Worm (Caenorhabditis elegans) whole organism, late embryonic: ENCODE data around the gene dct-15.
"Not testable (repeated sequence)": the region's sequence is repeated elsewhere in the genome, so short reads cannot be mapped to it uniquely, and the experiment has no call there.

Source experiments
- K02D7.2 ChIP-seq: sonication (generic microtip); optimal IDR thresholded peaks from 2 replicates; lab custom pipeline; 2017; ENCODE audit warnings: mild to moderate bottlenecking, missing genetic modification characterization, missing compliant biosample characterization
- K09A11.1 ChIP-seq: sonication (generic microtip); optimal IDR thresholded peaks from 2 replicates; lab custom pipeline; 2017; ENCODE audit warnings: antibody characterized with exemption, mild to moderate bottlenecking, missing genetic modification characterization, missing compliant biosample characterization; ENCODE audit not compliant: insufficient read depth
- Y22D7AL.16 ChIP-seq: sonication (generic microtip); optimal IDR thresholded peaks from 2 replicates; lab custom pipeline; 2016; ENCODE audit warnings: missing genetic modification characterization, missing compliant biosample characterization
- ahr-1 ChIP-seq: sonication (generic microtip); optimal IDR thresholded peaks from 2 replicates; lab custom pipeline; 2016; ENCODE audit warnings: missing genetic modification characterization, missing compliant biosample characterization
- ama-1 ChIP-seq: fragments of 150-350 bp; optimal IDR thresholded peaks from 2 replicates; lab custom pipeline; 2014
- ceh-14 ChIP-seq: sonication (generic microtip); optimal IDR thresholded peaks from 2 replicates; lab custom pipeline; 2016; ENCODE audit warnings: missing genotype, missing genetic modification characterization, missing compliant biosample characterization
- ceh-19 ChIP-seq: fragments of 200-800 bp; sonication (Bioruptor generic); optimal IDR thresholded peaks from 2 replicates; lab custom pipeline; 2018; ENCODE audit warnings: mild to moderate bottlenecking, missing genetic modification characterization, missing compliant biosample characterization
- ceh-2 ChIP-seq: sonication (generic microtip); optimal IDR thresholded peaks from 2 replicates; lab custom pipeline; 2016; ENCODE audit warnings: missing genotype, missing genetic modification characterization, missing compliant biosample characterization
- ceh-22 ChIP-seq: sonication (generic microtip); optimal IDR thresholded peaks from 2 replicates; lab custom pipeline; 2017; ENCODE audit warnings: missing biosample characterization, missing genetic modification characterization
- ceh-24 ChIP-seq: sonication (generic microtip); optimal IDR thresholded peaks from 2 replicates; lab custom pipeline; 2016; ENCODE audit warnings: mild to moderate bottlenecking, missing genetic modification characterization, missing compliant biosample characterization
- ceh-31 ChIP-seq: sonication (generic microtip); optimal IDR thresholded peaks from 2 replicates; lab custom pipeline; 2016; ENCODE audit warnings: missing genetic modification characterization, missing compliant biosample characterization
- ceh-45 ChIP-seq: fragments of 200-800 bp; sonication (Bioruptor generic); IDR thresholded peaks from 2 replicates; pipeline ENCODE4 v1.3.6; 2022; ENCODE audit warnings: missing genetic modification reagents, missing genetic modification characterization, missing compliant biosample characterization
- che-1 ChIP-seq: sonication (generic microtip); optimal IDR thresholded peaks from 2 replicates; lab custom pipeline; 2016; ENCODE audit warnings: mild to moderate bottlenecking, missing genetic modification characterization, missing compliant biosample characterization
- dmd-4 ChIP-seq: sonication (generic microtip); optimal IDR thresholded peaks from 2 replicates; lab custom pipeline; 2016; ENCODE audit warnings: borderline replicate concordance, missing genetic modification characterization, missing compliant biosample characterization
- dve-1 ChIP-seq: sonication (generic microtip); optimal IDR thresholded peaks from 2 replicates; lab custom pipeline; 2017; ENCODE audit warnings: antibody characterized with exemption, mild to moderate bottlenecking, missing genetic modification characterization, missing compliant biosample characterization
- elt-2 ChIP-seq: sonication (generic microtip); optimal IDR thresholded peaks from 2 replicates; lab custom pipeline; 2016; ENCODE audit warnings: missing genetic modification reagents, missing genetic modification characterization, missing compliant biosample characterization
- fkh-10 ChIP-seq: fragments of 150-350 bp; optimal IDR thresholded peaks from 2 replicates; lab custom pipeline; 2014; ENCODE audit warnings: missing biosample characterization, missing genetic modification reagents, missing genetic modification characterization
- hlh-6 ChIP-seq: sonication (generic microtip); optimal IDR thresholded peaks from 2 replicates; lab custom pipeline; 2016; ENCODE audit warnings: missing genotype, missing genetic modification characterization, missing compliant biosample characterization
- nfya-1 ChIP-seq: sonication (generic microtip); optimal IDR thresholded peaks from 2 replicates; lab custom pipeline; 2017; ENCODE audit warnings: missing genetic modification characterization, mild to moderate bottlenecking, missing compliant biosample characterization, antibody characterized with exemption, moderate library complexity
- nhr-11 ChIP-seq: fragments of 150-350 bp; optimal IDR thresholded peaks from 2 replicates; lab custom pipeline; 2014; ENCODE audit warnings: missing biosample characterization, missing genetic modification characterization
- npax-4 ChIP-seq: sonication (generic microtip); optimal IDR thresholded peaks from 2 replicates; lab custom pipeline; 2016; ENCODE audit warnings: missing genetic modification characterization, missing compliant biosample characterization
- pag-3 ChIP-seq: sonication (generic microtip); optimal IDR thresholded peaks from 2 replicates; lab custom pipeline; 2016; ENCODE audit warnings: missing compliant biosample characterization, missing genetic modification characterization, borderline replicate concordance
- pax-1 ChIP-seq: fragments of 150-350 bp; optimal IDR thresholded peaks from 2 replicates; lab custom pipeline; 2014; ENCODE audit warnings: missing biosample characterization, missing genetic modification characterization
- pha-2 ChIP-seq: sonication (generic microtip); optimal IDR thresholded peaks from 2 replicates; lab custom pipeline; 2017; ENCODE audit warnings: mild to moderate bottlenecking, missing genetic modification characterization, missing compliant biosample characterization
- pros-1 ChIP-seq: fragments of 150-350 bp; optimal IDR thresholded peaks from 2 replicates; lab custom pipeline; 2014; ENCODE audit warnings: missing biosample characterization, missing genetic modification reagents, missing genetic modification characterization
- rnt-1 ChIP-seq: sonication (generic microtip); optimal IDR thresholded peaks from 2 replicates; lab custom pipeline; 2016; ENCODE audit warnings: missing genetic modification characterization, missing compliant biosample characterization
- sox-4 ChIP-seq: sonication (generic microtip); optimal IDR thresholded peaks from 2 replicates; lab custom pipeline; 2017; ENCODE audit warnings: mild to moderate bottlenecking, missing genetic modification characterization, inconsistent platforms, missing compliant biosample characterization
- tbx-2 ChIP-seq: sonication (generic microtip); optimal IDR thresholded peaks from 2 replicates; lab custom pipeline; 2016; ENCODE audit warnings: missing genetic modification characterization, missing compliant biosample characterization
- tbx-7 ChIP-seq: sonication (generic microtip); optimal IDR thresholded peaks from 2 replicates; lab custom pipeline; 2016; ENCODE audit warnings: missing genotype, missing genetic modification characterization, missing compliant biosample characterization
- unc-3 ChIP-seq, 2 experiments: fragments of 200-800 bp in 1 of 2; sonication (Bioruptor generic) in 1 of 2; sonication (generic microtip) in 1 of 2; conservative IDR thresholded peaks in 1 of 2; optimal IDR thresholded peaks in 1 of 2; 2 replicates each; pipeline versions ENCODE4 v1.3.6 to Lab custom; 2016 to 2022; ENCODE audit warnings: missing compliant biosample characterization in 2 of 2, missing genetic modification characterization in 2 of 2, missing genetic modification reagents in 1 of 2
- unc-42 ChIP-seq: sonication (generic microtip); optimal IDR thresholded peaks from 2 replicates; lab custom pipeline; 2016; ENCODE audit warnings: missing genotype, missing genetic modification characterization, missing compliant biosample characterization
- zip-5 ChIP-seq: sonication (generic microtip); optimal IDR thresholded peaks from 2 replicates; lab custom pipeline; 2016; ENCODE audit warnings: missing genetic modification characterization, missing compliant biosample characterization

The dct-15 gene

DNA sequence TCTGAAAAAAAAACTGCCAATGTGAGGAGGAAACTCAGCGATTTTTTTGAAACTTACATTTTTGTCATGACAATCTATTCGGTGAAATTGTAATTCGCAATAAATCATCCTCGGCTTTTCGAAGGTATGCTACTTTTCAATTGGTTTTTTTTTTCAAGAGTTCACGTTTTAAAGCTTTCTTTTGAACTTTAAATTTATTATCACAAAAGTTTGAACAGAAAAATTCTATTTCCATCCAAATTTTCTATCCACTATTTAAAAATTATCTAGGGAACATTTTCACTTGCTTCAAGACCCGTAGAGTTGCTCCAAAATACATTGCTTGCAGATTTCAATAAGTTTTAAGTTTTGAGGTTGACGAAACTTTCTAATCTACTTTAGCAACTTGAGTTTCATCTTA lies 36.0 kb upstream of the dct-15 start, which contains the start of gene K07F5.6:
K07F5.6 (minus strand) TSS at position 101 of the 400 bp plus-strand sequence.
- TF ChIP-seq che-1 (tag; lab: Kevin White, UChicago) (no peak), ceh-19 (GFP tag; lab: Kevin White, UChicago) (no peak), nhr-11 (tag; lab: Kevin White, UChicago) (no peak), sox-4 (no peak), ceh-24 (tag; lab: Kevin White, UChicago) (no peak), ahr-1 (tag; lab: Kevin White, UChicago) (no peak), tbx-7 (tag; lab: Kevin White, UChicago) (no peak), ceh-22 (tag; lab: Kevin White, UChicago) (no peak), K09A11.1 (no peak)

ce11 chrIV:9843760-9844159 lies 33.2 kb upstream of the dct-15 start, which contains the start of gene nspd-2:
Gene nspd-2, plus strand, starts transcription at chrIV:9844060.
- no peak for TF ChIP-seq unc-3 (GFP tag; conservative IDR thresholded peaks at IDR 0.05; lab: Robert Waterston, UW)
- TF ChIP-seq unc-3 (tag; optimal IDR thresholded peaks at IDR 0.05; lab: Kevin White, UChicago) = no peak
- TF ChIP-seq npax-4 = no peak
- TF ChIP-seq zip-5 = no peak
- TF ChIP-seq ceh-45 (GFP tag; lab: Robert Waterston, UW) = no peak
- no peak for TF ChIP-seq nhr-11 (tag; lab: Kevin White, UChicago)
- no peak for TF ChIP-seq pros-1 (tag; lab: Kevin White, UChicago)
- TF ChIP-seq ceh-2 = no peak
- TF ChIP-seq ama-1 (lab: Kevin White, UChicago) = no peak
- no peak for TF ChIP-seq ahr-1 (tag; lab: Kevin White, UChicago)
- TF ChIP-seq ceh-19 (GFP tag; lab: Kevin White, UChicago) = no peak
- no peak for TF ChIP-seq ceh-24 (tag; lab: Kevin White, UChicago)
- no peak for TF ChIP-seq Y22D7AL.16 (tag; lab: Kevin White, UChicago)

DNA sequence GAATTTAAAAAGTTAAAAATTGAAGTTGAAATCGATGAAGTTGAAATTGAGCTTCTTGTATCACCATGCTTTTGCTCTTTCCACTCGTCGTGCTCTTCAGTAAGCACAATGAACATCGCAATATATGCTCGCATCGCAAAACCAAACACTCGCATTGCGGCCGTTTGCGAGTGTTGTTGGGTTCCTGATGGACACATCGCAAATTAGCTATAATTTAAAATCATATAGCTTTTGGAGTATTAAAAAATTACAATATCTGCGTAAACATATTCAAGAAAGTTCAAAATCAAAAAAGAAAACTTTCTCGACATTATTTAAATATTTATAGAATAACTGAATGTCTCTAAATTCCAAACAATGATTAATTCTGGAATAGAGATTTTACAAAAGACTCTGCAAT lies 31.5 kb upstream of the dct-15 start, which contains the start of gene K07F5.17:
K07F5.17 (plus strand) TSS at position 301 of the 400 bp plus-strand sequence.
- no peak for TF ChIP-seq hlh-6
- no peak for TF ChIP-seq fkh-10
- TF ChIP-seq ceh-2 = no peak
- no peak for TF ChIP-seq unc-42 (tag; lab: Kevin White, UChicago)
- no peak for TF ChIP-seq che-1 (tag; lab: Kevin White, UChicago)
- TF ChIP-seq K09A11.1 = no peak
- TF ChIP-seq pax-1 (tag; lab: Kevin White, UChicago) = no peak
- TF ChIP-seq zip-5 = no peak
- TF ChIP-seq dmd-4 = no peak
- TF ChIP-seq elt-2 = no peak
- no peak for TF ChIP-seq ceh-22 (tag; lab: Kevin White, UChicago)

DNA sequence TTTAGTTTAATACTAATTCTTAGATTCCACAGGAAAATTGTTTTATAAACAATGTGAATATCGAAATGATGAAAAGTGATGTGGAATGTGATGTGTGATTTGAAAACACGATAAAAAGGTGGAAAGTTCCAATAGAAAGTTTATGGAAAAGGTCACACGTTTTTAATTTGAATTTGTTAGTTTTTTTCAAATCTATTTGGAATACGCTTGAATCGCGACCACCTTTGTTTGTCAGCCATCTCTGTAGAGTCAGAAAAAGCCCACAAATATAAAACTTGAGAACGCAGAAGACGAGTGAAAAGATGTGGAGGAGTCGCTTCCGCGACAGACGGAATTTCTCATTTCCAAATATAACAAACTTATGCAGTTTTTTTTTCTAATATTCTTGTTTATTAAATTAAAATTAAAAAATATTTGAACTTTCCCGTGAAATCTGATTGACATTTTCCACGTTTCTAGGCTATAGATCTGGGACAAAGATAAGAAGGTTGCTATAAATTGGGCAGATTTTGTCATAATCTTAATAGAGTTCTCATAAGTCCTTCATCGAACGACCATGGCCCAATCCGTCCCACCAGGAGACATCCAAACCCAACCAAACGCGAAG lies 30.6 kb upstream of the dct-15 start, which contains the start of the genes kin-24 and msp-56:
kin-24 (minus strand) TSS at position 101 of the 607 bp plus-strand sequence.
msp-56 (plus strand) TSS at position 557 of the 607 bp plus-strand sequence.
- no peak for TF ChIP-seq npax-4
- TF ChIP-seq hlh-6 = no peak
- no peak for TF ChIP-seq tbx-2 (tag; lab: Kevin White, UChicago)
- TF ChIP-seq nfya-1 = no peak
- TF ChIP-seq pag-3 (tag; lab: Kevin White, UChicago) = no peak
- no peak for TF ChIP-seq dve-1 (tag; lab: Kevin White, UChicago)
- TF ChIP-seq rnt-1 (tag; lab: Kevin White, UChicago) = no peak
- no peak for TF ChIP-seq ceh-14 (tag; lab: Kevin White, UChicago)

ce11 chrIV:9837349-9837748 lies 26.8 kb upstream of the dct-15 start, which contains the start of gene msp-10:
Gene msp-10, plus strand, starts transcription at chrIV:9837649.
- TF ChIP-seq ama-1 (lab: Kevin White, UChicago); dmd-4; ceh-31: not testable (repeated sequence)

ce11 chrIV:9836317-9836716 lies 25.8 kb upstream of the dct-15 start, which contains the start of gene msp-81:
Gene msp-81, minus strand, starts transcription at chrIV:9836417.
- TF ChIP-seq pha-2 (tag; lab: Kevin White, UChicago) (no peak), K02D7.2 (tag; lab: Kevin White, UChicago) (no peak)
